Worm (Caenorhabditis elegans) whole organism, L1 larva: Measurements from ENCODE around the gene F36H12.3.
A peak's percentile ranks its signal among the peaks of the same experiment; 100 is the strongest.
"Not testable (repeated sequence)": the region's sequence is repeated elsewhere in the genome, so short reads cannot be mapped to it uniquely, and the experiment has no call there.

Experiments used
- ama-1 ChIP-seq: fragments of 150-350 bp; optimal IDR thresholded peaks from 2 replicates; lab custom pipeline; 2014
- ceh-63 ChIP-seq: fragments of 200-800 bp; sonication (Bioruptor generic); optimal IDR thresholded peaks from 2 replicates; lab custom pipeline; 2018; ENCODE audit warnings: mild to moderate bottlenecking, missing genetic modification characterization, missing compliant biosample characterization
- ceh-8 ChIP-seq: fragments of 200-800 bp; sonication (Bioruptor generic); optimal IDR thresholded peaks from 2 replicates; lab custom pipeline; 2018; ENCODE audit warnings: mild to moderate bottlenecking, missing genetic modification characterization, moderate library complexity, missing compliant biosample characterization
- ceh-88 ChIP-seq: fragments of 200-800 bp; sonication (Bioruptor generic); IDR thresholded peaks from 2 replicates; pipeline ENCODE4 v1.3.6; 2022; ENCODE audit warnings: missing genetic modification characterization, missing compliant biosample characterization
- dsc-1 ChIP-seq: sonication (generic microtip); optimal IDR thresholded peaks from 2 replicates; lab custom pipeline; 2016; ENCODE audit warnings: mild to moderate bottlenecking, missing genetic modification characterization, missing compliant biosample characterization
- efl-1 ChIP-seq, 4 experiments: fragments of 150-350 bp; optimal IDR thresholded peaks in 3 of 4; peaks in 1 of 4; 1 replicate in 1 of 4; 2 replicates in 3 of 4; lab custom pipeline; 2014; ENCODE audit warnings: missing biosample characterization in 2 of 4, missing genetic modification characterization in 2 of 4, missing genetic modification reagents in 2 of 4
- ets-5 ChIP-seq: fragments of 200-800 bp; sonication (Bioruptor generic); IDR thresholded peaks from 2 replicates; pipeline ENCODE4 v1.3.6; 2022; ENCODE audit warnings: missing genetic modification characterization, missing compliant biosample characterization
- fkh-4 ChIP-seq: sonication (generic microtip); optimal IDR thresholded peaks from 2 replicates; lab custom pipeline; 2016; ENCODE audit warnings: missing compliant biosample characterization, missing genetic modification characterization, borderline replicate concordance
- fkh-8 ChIP-seq: sonication (generic microtip); optimal IDR thresholded peaks from 2 replicates; lab custom pipeline; 2016; ENCODE audit warnings: mild to moderate bottlenecking, missing genetic modification characterization, missing compliant biosample characterization
- hlh-17 ChIP-seq: fragments of 200-800 bp; sonication (Bioruptor generic); optimal IDR thresholded peaks from 2 replicates; lab custom pipeline; 2018; ENCODE audit warnings: missing genetic modification characterization, mild to moderate bottlenecking, missing compliant biosample characterization, moderate library complexity, borderline replicate concordance
- irx-1 ChIP-seq: sonication (generic microtip); optimal IDR thresholded peaks from 2 replicates; lab custom pipeline; 2016; ENCODE audit warnings: missing genetic modification characterization, missing compliant biosample characterization
- jun-1 ChIP-seq: fragments of 150-350 bp; optimal IDR thresholded peaks from 2 replicates; lab custom pipeline; 2014; ENCODE audit warnings: missing biosample characterization, missing genetic modification reagents, missing genetic modification characterization
- lin-13 ChIP-seq: fragments of 150-350 bp; optimal IDR thresholded peaks from 2 replicates; lab custom pipeline; 2014; ENCODE audit warnings: missing biosample characterization, missing genetic modification reagents, missing genetic modification characterization
- lin-14 ChIP-seq: fragments of 200-800 bp; sonication (Bioruptor generic); optimal IDR thresholded peaks from 2 replicates; lab custom pipeline; 2018; ENCODE audit warnings: mild to moderate bottlenecking, missing genetic modification characterization, moderate library complexity, missing compliant biosample characterization
- lsy-2 ChIP-seq, 2 experiments: fragments of 150-350 bp; optimal IDR thresholded peaks; 2 replicates each; lab custom pipeline; 2014; ENCODE audit warnings: missing biosample characterization in 2 of 2, missing genetic modification characterization in 2 of 2
- mdl-1 ChIP-seq, 2 experiments: fragments of 150-350 bp; optimal IDR thresholded peaks; 2 replicates each; lab custom pipeline; 2014 to 2017; ENCODE audit warnings: missing biosample characterization in 2 of 2, missing genetic modification characterization in 2 of 2, inconsistent platforms in 1 of 2
- nhr-11 ChIP-seq: fragments of 150-350 bp; optimal IDR thresholded peaks from 2 replicates; lab custom pipeline; 2014; ENCODE audit warnings: missing biosample characterization, missing genetic modification characterization
- nhr-19 ChIP-seq: fragments of 200-800 bp; sonication (Bioruptor generic); conservative IDR thresholded peaks from 2 replicates; pipeline ENCODE4 v1.3.6; 2022; ENCODE audit warnings: missing genetic modification characterization, missing compliant biosample characterization
- nhr-20 ChIP-seq: sonication (generic microtip); optimal IDR thresholded peaks from 2 replicates; lab custom pipeline; 2016; ENCODE audit warnings: mild to moderate bottlenecking, missing genetic modification characterization, missing compliant biosample characterization
- nhr-237 ChIP-seq: fragments of 150-350 bp; optimal IDR thresholded peaks from 2 replicates; lab custom pipeline; 2014; ENCODE audit warnings: missing biosample characterization, missing genetic modification characterization
- nhr-47 ChIP-seq: sonication (generic microtip); optimal IDR thresholded peaks from 2 replicates; lab custom pipeline; 2016; ENCODE audit warnings: mild to moderate bottlenecking, missing genetic modification characterization, moderate library complexity, missing compliant biosample characterization
- nhr-71 ChIP-seq: sonication (generic microtip); optimal IDR thresholded peaks from 2 replicates; lab custom pipeline; 2016; ENCODE audit warnings: mild to moderate bottlenecking, missing genetic modification characterization, moderate library complexity, missing compliant biosample characterization
- nhr-77 ChIP-seq: fragments of 150-350 bp; optimal IDR thresholded peaks from 2 replicates; lab custom pipeline; 2014; ENCODE audit warnings: missing biosample characterization, missing genetic modification characterization
- pag-3 ChIP-seq: sonication (generic microtip); optimal IDR thresholded peaks from 2 replicates; lab custom pipeline; 2017; ENCODE audit warnings: missing genetic modification characterization, mild to moderate bottlenecking, missing compliant biosample characterization, antibody characterized with exemption, borderline replicate concordance; ENCODE audit not compliant: insufficient read depth
- skn-1 ChIP-seq: fragments of 150-350 bp; optimal IDR thresholded peaks from 2 replicates; lab custom pipeline; 2014; ENCODE audit warnings: missing biosample characterization, missing genetic modification characterization
- snpc-4 ChIP-seq: fragments of 150-350 bp; optimal IDR thresholded peaks from 2 replicates; lab custom pipeline; 2014; ENCODE audit warnings: missing biosample characterization, missing genetic modification characterization
- sox-4 ChIP-seq: sonication (generic microtip); optimal IDR thresholded peaks from 2 replicates; lab custom pipeline; 2016; ENCODE audit warnings: missing genetic modification characterization, missing compliant biosample characterization
- sup-37 ChIP-seq: fragments of 200-800 bp; sonication (Bioruptor generic); optimal IDR thresholded peaks from 2 replicates; lab custom pipeline; 2018; ENCODE audit warnings: mild to moderate bottlenecking, missing genetic modification characterization, missing compliant biosample characterization
- tbx-2 ChIP-seq: sonication (generic microtip); optimal IDR thresholded peaks from 2 replicates; lab custom pipeline; 2016; ENCODE audit warnings: missing genetic modification characterization, missing compliant biosample characterization
- unc-86 ChIP-seq: sonication (generic microtip); optimal IDR thresholded peaks from 2 replicates; lab custom pipeline; 2016; ENCODE audit warnings: missing genetic modification characterization, missing compliant biosample characterization
- unc-98 ChIP-seq: fragments of 200-800 bp; sonication (Bioruptor generic); IDR thresholded peaks from 2 replicates; pipeline ENCODE4 v1.3.6; 2022; ENCODE audit warnings: missing genetic modification characterization, missing compliant biosample characterization
- zag-1 ChIP-seq: fragments of 150-350 bp; optimal IDR thresholded peaks from 2 replicates; lab custom pipeline; 2014; ENCODE audit warnings: missing biosample characterization, missing genetic modification characterization
- zip-4 ChIP-seq: fragments of 200-800 bp; sonication (Bioruptor generic); optimal IDR thresholded peaks from 2 replicates; lab custom pipeline; 2018; ENCODE audit warnings: mild to moderate bottlenecking, missing genetic modification characterization, moderate library complexity, missing compliant biosample characterization
- ztf-4 ChIP-seq: fragments of 150-350 bp; optimal IDR thresholded peaks from 2 replicates; lab custom pipeline; 2014; ENCODE audit warnings: missing biosample characterization, missing genetic modification characterization

Gene F36H12.3

DNA sequence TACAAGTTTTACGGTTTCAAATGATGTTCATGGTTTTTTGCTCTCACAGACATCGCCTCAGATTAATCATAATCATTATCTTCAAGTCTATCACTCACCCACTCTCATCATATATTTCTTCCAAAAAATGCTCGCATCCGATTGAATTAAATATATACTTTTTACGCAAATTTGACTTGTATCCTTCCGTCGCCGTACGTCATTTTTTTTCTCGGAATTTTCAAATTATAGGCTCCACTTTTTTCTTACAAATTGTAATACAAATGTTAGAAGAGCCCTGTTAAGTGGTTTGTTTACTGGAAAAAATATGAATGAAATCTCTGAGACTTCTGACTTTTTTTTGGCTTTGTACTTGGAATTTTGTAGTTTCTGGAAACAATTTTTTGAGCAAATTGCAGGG, 14.6 kb downstream of the F36H12.3 start (continued):
- TF ChIP-seq fkh-4 (tag; lab: Kevin White, UChicago) (no peak), sup-37 (GFP tag; lab: Kevin White, UChicago) (no peak), lin-14 (GFP tag; lab: Kevin White, UChicago) (no peak), nhr-20 (no peak), nhr-237 (tag; lab: Kevin White, UChicago) (no peak), ets-5 (GFP tag; lab: Robert Waterston, UW) (no peak)

DNA sequence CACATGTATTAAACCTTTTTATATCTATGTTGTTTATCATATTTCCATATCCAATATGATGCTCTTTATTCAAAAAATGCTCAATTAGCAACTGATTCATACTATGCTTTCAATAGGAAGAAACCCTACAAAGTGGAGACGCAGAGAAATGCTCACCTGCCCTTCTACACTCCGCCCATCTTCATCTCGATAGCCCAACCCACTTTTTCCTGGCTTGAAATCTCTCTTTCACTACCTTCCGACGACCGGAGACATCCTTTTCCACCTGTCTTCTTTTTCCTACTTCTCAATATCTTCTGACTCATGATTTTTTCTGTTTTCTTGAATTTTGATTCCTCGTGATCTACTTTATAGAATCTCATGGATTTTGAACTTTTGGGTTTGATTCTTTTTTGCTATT, 16.3 kb downstream of the F36H12.3 start:
- TF ChIP-seq nhr-20 (no peak), sox-4 (peak; percentile 55), nhr-47 (peak; percentile 38), fkh-8 (tag; lab: Kevin White, UChicago) (peak; percentile 76), dsc-1 (peak; percentile 43), pag-3 (tag; lab: Kevin White, UChicago) (no peak), nhr-71 (tag; lab: Kevin White, UChicago) (peak; percentile 37)

DNA sequence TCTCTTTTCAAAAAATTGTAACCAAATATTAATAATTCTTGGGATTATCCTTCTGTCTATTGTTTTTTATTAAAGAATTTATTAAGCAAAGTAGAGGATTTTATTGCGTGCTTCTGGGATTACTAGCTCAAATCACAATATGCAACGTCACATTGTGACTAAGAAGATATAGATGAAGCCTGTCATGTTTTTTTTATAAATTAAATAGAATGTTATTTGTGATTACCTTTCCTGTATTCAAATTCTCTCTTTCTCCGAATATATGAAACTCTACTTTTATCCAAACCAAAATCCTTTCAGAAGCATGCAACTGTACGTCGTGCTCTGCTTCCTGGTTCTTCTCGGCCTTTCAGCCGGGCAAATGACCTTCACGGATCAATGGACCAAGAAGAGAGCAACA, 17.9 kb downstream of the F36H12.3 start, which contains the start of gene nlp-47:
Gene nlp-47 (plus strand): TSS at position 301 of the 400 bp plus-strand sequence.
- TF ChIP-seq skn-1 (tag; lab: Kevin White, UChicago) (no peak), dsc-1 (peak; percentile 62)

DNA sequence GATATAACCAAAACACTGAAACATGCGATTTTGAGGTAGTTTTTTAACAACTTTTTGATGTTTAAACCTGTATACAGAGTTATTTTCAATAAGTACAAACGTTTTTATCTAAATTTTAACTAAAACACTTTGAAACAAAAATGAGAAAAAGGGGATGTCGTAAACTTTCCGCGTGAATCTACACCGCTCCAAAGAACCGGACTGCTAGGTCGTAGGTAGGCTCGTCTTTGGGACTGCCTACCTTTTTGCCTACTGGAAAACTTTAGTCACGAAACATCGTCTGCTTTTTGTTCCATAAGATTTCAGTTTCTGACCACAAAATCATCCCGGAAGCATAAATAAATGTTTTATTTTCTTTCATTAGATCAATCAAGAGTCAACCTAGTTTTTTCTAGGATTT, 18.6 kb downstream of the F36H12.3 start:
- TF ChIP-seq nhr-20 = no peak
- no peak for TF ChIP-seq ceh-88 (GFP tag; lab: Robert Waterston, UW)
- TF ChIP-seq efl-1 (optimal IDR thresholded peaks at IDR 0.05; lab: Kevin White, UChicago) = no peak
- no peak for TF ChIP-seq efl-1 (GFP tag; optimal IDR thresholded peaks at IDR 0.05 in 1 of 2; lab: Kevin White, UChicago)
- no peak for TF ChIP-seq lin-14 (GFP tag; lab: Kevin White, UChicago)
- TF ChIP-seq nhr-77 (tag; lab: Kevin White, UChicago) = no peak
- no peak for TF ChIP-seq nhr-47
- no peak for TF ChIP-seq ceh-63
- TF ChIP-seq jun-1 (tag; lab: Kevin White, UChicago) = no peak
- TF ChIP-seq ztf-4 = no peak
- no peak for TF ChIP-seq pag-3 (tag; lab: Kevin White, UChicago)
- TF ChIP-seq lsy-2 (tag; optimal IDR thresholded peaks at IDR 0.05; lab: Kevin White, UChicago) = no peak
- TF ChIP-seq skn-1 (tag; lab: Kevin White, UChicago) = no peak
- TF ChIP-seq unc-86 (tag; lab: Kevin White, UChicago) = no peak
- TF ChIP-seq mdl-1 (tag; optimal IDR thresholded peaks at IDR 0.05; lab: Kevin White, UChicago) = no peak
- no peak for TF ChIP-seq sup-37 (GFP tag; lab: Kevin White, UChicago)
- TF ChIP-seq snpc-4 (tag; lab: Kevin White, UChicago) = no peak
- TF ChIP-seq unc-98 = no peak
- no peak for TF ChIP-seq tbx-2 (tag; lab: Kevin White, UChicago)
- TF ChIP-seq ama-1 (lab: Kevin White, UChicago) = no peak

DNA sequence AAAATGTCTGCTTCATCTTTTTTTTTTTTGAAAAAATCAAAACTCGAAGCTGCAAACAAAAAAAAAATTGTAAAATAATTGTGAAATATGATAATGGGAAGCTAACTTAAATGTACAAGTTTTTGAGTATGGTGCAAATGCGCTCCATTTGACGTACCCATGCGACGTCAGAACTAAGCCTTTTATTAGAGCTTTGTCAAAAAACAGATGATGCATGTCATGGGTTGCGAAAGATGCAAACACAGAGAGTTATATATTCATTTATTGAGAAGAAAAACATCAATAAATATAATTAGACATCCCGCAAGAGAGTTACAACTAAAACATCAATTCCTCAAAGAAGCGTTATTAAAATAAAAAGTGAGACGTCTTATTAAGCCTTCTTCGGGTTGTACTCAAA, 21.8 kb downstream of the F36H12.3 start:
- TF ChIP-seq nhr-19 (no peak), efl-1 (optimal IDR thresholded peaks at IDR 0.05; lab: Kevin White, UChicago) (no peak), efl-1 (GFP tag; optimal IDR thresholded peaks at IDR 0.05 in 1 of 2; lab: Kevin White, UChicago) (peak in 1 of 2 experiments; percentile 54), hlh-17 (no peak), zag-1 (tag; lab: Kevin White, UChicago) (no peak), nhr-11 (tag; lab: Kevin White, UChicago) (no peak), lin-13 (GFP tag; lab: Kevin White, UChicago) (no peak), dsc-1 (peak; percentile 58), ceh-8 (GFP tag; lab: Kevin White, UChicago) (no peak)

DNA sequence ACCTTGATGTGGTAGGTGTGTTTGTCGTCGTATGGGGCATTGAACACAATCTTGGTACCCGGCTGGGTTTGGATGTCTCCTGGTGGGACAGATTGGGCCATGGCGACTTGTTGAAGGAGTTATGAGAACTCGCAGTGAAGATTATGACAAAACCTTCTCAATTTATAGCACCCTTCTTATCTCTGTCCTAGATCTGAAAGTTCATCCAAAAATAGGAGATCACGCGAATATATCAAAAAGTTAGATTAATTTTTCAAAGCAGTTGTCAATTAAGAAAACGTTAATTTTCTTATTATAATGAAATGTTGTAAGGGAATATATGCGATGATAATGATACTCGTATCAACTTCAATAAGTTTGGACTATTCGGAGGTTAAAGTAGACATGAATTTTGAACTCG, 22.6 kb downstream of the F36H12.3 start, which contains the start of gene msp-51:
Gene msp-51 (minus strand): TSS at position 101 of the 400 bp plus-strand sequence.
- TF ChIP-seq irx-1 (tag; lab: Kevin White, UChicago); sup-37 (GFP tag; lab: Kevin White, UChicago); zip-4 (GFP tag; lab: Kevin White, UChicago): not testable (repeated sequence)
